Worm (Caenorhabditis elegans) whole organism, early embryonic: ENCODE measurements around the gene dhhc-4.

Experiments
- B0310.2 ChIP-seq: sonication (generic microtip); optimal IDR thresholded peaks from 2 replicates; lab custom pipeline; 2016; ENCODE audit warnings: mild to moderate bottlenecking, missing genetic modification characterization, missing compliant biosample characterization
- F13C5.2 ChIP-seq: sonication (generic microtip); optimal IDR thresholded peaks from 2 replicates; lab custom pipeline; 2017; ENCODE audit warnings: mild to moderate bottlenecking, missing genetic modification characterization, inconsistent platforms, missing compliant biosample characterization
- aly-1 ChIP-seq: sonication (generic microtip); optimal IDR thresholded peaks from 2 replicates; lab custom pipeline; 2016; ENCODE audit warnings: missing genetic modification characterization, missing compliant biosample characterization
- ama-1 ChIP-seq: fragments of 150-350 bp; optimal IDR thresholded peaks from 2 replicates; lab custom pipeline; 2014
- ceh-13 ChIP-seq: fragments of 200-800 bp; sonication (Bioruptor generic); optimal IDR thresholded peaks from 2 replicates; lab custom pipeline; 2018; ENCODE audit warnings: mild to moderate bottlenecking, missing genetic modification characterization, missing compliant biosample characterization
- ceh-36 ChIP-seq: sonication (generic microtip); optimal IDR thresholded peaks from 2 replicates; lab custom pipeline; 2016; ENCODE audit warnings: missing genetic modification characterization, inconsistent platforms, missing compliant biosample characterization
- ets-7 ChIP-seq: sonication (generic microtip); optimal IDR thresholded peaks from 2 replicates; lab custom pipeline; 2016; ENCODE audit warnings: missing genotype, missing genetic modification characterization, missing compliant biosample characterization
- flt-1 ChIP-seq: fragments of 200-800 bp; sonication (Bioruptor generic); IDR thresholded peaks from 2 replicates; pipeline ENCODE4 v1.3.6; 2022; ENCODE audit warnings: missing genetic modification characterization, missing compliant biosample characterization
- hmbx-1 ChIP-seq: sonication (generic microtip); optimal IDR thresholded peaks from 2 replicates; lab custom pipeline; 2016; ENCODE audit warnings: mild to moderate bottlenecking, missing genetic modification characterization, missing compliant biosample characterization
- hmg-4 ChIP-seq: fragments of 200-800 bp; sonication (Bioruptor generic); optimal IDR thresholded peaks from 2 replicates; lab custom pipeline; 2018; ENCODE audit warnings: mild to moderate bottlenecking, missing genetic modification characterization, missing compliant biosample characterization
- hnd-1 ChIP-seq: sonication (generic microtip); optimal IDR thresholded peaks from 2 replicates; lab custom pipeline; 2016; ENCODE audit warnings: missing genetic modification characterization, missing compliant biosample characterization
- pes-1 ChIP-seq: fragments of 200-800 bp; sonication (Bioruptor generic); IDR thresholded peaks from 2 replicates; pipeline ENCODE4 v1.3.6; 2022; ENCODE audit warnings: missing genetic modification reagents, missing genetic modification characterization, missing compliant biosample characterization
- scrt-1 ChIP-seq: fragments of 200-800 bp; sonication (Bioruptor generic); IDR thresholded peaks from 2 replicates; pipeline ENCODE4 v1.3.6; 2022; ENCODE audit warnings: missing genetic modification characterization, missing compliant biosample characterization
- sea-1 ChIP-seq: fragments of 200-800 bp; sonication (Bioruptor generic); conservative IDR thresholded peaks from 2 replicates; pipeline ENCODE4 v1.3.6; 2022; ENCODE audit warnings: missing genetic modification characterization, missing compliant biosample characterization
- tbx-11 ChIP-seq: fragments of 200-800 bp; sonication (Bioruptor generic); IDR thresholded peaks from 2 replicates; pipeline ENCODE4 v1.3.6; 2022; ENCODE audit warnings: missing genetic modification characterization, missing compliant biosample characterization
- tbx-37 ChIP-seq: fragments of 200-800 bp; sonication (Bioruptor generic); conservative IDR thresholded peaks from 2 replicates; pipeline ENCODE4 v1.3.6; 2022; ENCODE audit warnings: missing genetic modification reagents, missing genetic modification characterization, missing compliant biosample characterization
- tra-4 ChIP-seq: sonication (generic microtip); optimal IDR thresholded peaks from 2 replicates; lab custom pipeline; 2017; ENCODE audit warnings: missing genetic modification characterization, missing compliant biosample characterization

dhhc-4 gene

DNA sequence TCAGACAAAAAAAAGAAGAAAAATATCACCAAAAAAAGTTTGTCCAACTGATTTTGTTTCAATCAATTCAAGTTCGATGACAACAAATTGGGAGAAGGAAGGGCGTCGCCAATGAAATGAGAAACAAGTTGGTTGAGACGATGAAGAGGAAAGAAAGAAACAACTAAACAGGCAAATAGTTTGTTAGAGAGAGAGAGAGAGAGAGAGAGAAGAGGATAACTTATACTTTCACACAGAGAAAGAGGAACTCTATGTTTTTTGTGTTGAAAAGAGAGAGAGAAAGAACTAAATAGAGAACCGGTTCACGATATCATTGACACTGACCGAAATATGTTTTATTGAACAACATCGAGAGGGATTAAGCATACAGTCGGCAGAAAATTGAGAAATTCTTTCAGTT, 40.0 kb upstream of the dhhc-4 start:
- TF ChIP-seq aly-1 (tag; lab: Kevin White, UChicago) = no peak
- no peak for TF ChIP-seq ama-1 (lab: Kevin White, UChicago)
- no peak for TF ChIP-seq hnd-1
- TF ChIP-seq sea-1 (GFP tag; lab: Robert Waterston, UW) = no peak
- TF ChIP-seq scrt-1 (GFP tag; lab: Robert Waterston, UW) = no peak
- no peak for TF ChIP-seq hmbx-1
- TF ChIP-seq B0310.2 (tag; lab: Kevin White, UChicago) = no peak
- TF ChIP-seq ets-7 = no peak
- TF ChIP-seq hmg-4 (GFP tag; lab: Kevin White, UChicago) = no peak
- TF ChIP-seq ceh-13 (GFP tag; lab: Kevin White, UChicago) = no peak
- no peak for TF ChIP-seq tbx-37 (GFP tag; lab: Robert Waterston, UW)
- no peak for TF ChIP-seq F13C5.2
- TF ChIP-seq pes-1 (GFP tag; lab: Robert Waterston, UW) = no peak
- no peak for TF ChIP-seq ceh-36 (tag; lab: Kevin White, UChicago)

DNA sequence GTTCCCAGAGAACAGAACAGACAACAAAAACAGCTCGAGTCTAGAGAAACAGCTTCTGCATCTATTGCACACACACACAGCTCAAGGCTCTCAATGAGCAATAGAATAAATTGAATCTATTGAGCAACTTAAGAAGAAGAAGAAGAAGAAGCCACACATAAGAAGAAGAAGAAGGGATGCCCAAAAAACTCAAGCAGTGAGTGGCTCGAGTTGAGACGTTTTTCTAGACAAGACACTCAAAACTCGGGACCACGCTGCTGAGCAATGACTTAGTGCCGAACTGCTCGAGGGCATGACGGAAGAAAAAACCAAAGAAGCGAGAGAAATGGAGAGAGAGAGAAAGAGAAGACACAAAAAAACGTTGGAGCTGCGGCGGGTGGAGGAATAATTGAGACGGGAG, 37.7 kb upstream of the dhhc-4 start:
- TF ChIP-seq sea-1 (GFP tag; lab: Robert Waterston, UW) = no peak
- no peak for TF ChIP-seq hnd-1
- TF ChIP-seq scrt-1 (GFP tag; lab: Robert Waterston, UW) = no peak
- no peak for TF ChIP-seq tra-4 (tag; lab: Kevin White, UChicago)
- TF ChIP-seq ceh-13 (GFP tag; lab: Kevin White, UChicago) = no peak
- TF ChIP-seq hmbx-1 = no peak
- no peak for TF ChIP-seq B0310.2 (tag; lab: Kevin White, UChicago)
- no peak for TF ChIP-seq flt-1 (GFP tag; lab: Robert Waterston, UW)
- no peak for TF ChIP-seq pes-1 (GFP tag; lab: Robert Waterston, UW)
- no peak for TF ChIP-seq tbx-11 (GFP tag; lab: Robert Waterston, UW)

DNA sequence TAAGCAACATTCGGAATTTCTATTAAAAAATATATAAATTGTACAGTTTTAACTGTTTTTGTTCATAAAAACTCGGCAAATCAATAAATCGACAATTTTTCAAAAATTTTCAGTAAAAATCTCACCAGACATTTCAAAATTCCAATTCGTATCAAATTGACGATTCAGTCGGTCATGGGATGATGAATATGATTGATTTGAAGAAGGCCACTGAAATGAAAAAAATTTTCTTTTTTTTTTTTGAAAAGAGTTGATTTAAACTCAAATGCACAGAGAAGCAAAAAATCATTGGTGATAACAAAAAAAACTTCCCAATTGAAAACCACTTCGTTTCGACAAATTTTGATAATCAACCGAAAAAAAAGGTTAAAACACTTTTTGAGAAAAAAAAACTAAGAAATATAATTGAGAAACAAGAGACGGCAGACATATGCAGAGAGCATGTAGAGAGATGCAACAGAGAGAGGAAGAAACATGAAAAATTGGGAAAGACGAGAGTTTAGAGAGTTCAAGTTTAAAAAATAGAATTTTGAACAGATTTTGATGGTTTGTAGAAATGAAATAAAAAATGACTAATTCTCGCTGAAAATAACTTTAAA, 36.2 kb upstream of the dhhc-4 start:
- TF ChIP-seq tra-4 (tag; lab: Kevin White, UChicago) = no peak

DNA sequence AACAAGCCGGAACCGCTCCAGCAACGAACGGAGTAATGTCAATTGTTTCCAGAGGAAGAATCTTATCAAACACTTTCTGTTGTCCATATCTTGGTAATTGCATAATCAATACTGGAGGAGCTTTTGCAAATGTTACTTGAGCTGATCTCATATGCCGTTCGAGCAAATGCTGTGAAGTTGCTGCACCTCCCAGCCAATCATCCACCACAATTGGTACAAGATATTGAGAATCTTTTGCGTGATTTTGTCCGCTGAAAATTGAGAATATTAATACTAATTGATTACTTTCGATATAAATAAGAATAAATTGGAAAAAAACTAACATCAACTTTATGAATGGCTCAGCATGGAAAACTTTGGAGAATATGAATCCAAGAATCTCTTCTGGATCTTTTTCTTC, 32.1 kb upstream of the dhhc-4 start:
- TF ChIP-seq scrt-1 (GFP tag; lab: Robert Waterston, UW) = no peak

DNA sequence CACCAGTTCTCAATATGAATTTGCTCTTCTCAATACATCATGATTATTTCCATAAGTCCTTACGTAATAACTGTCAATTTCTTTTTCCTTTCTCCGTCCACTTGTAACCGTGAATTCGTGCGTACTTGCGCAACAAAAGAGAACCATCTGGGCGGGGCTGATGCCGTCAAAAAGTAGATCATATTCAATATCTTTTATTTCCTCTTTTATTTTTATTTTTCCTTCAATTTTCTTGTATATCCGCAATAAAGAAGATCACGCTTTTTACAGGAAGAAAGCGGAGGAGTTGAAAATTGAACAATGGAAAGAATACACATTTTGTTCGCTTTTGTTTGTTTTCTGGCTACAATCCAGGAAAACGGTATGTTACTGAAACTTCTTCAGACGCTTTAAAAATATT, 25.3 kb upstream of the dhhc-4 start, which contains the start of gene mam-7:
Gene mam-7 (plus strand): TSS at position 301 of the 400 bp plus-strand sequence.
- TF ChIP-seq tra-4 (tag; lab: Kevin White, UChicago) (no peak), tbx-37 (GFP tag; lab: Robert Waterston, UW) (no peak), ceh-36 (tag; lab: Kevin White, UChicago) (no peak), scrt-1 (GFP tag; lab: Robert Waterston, UW) (no peak), F13C5.2 (no peak), ets-7 (no peak), B0310.2 (tag; lab: Kevin White, UChicago) (no peak)

DNA sequence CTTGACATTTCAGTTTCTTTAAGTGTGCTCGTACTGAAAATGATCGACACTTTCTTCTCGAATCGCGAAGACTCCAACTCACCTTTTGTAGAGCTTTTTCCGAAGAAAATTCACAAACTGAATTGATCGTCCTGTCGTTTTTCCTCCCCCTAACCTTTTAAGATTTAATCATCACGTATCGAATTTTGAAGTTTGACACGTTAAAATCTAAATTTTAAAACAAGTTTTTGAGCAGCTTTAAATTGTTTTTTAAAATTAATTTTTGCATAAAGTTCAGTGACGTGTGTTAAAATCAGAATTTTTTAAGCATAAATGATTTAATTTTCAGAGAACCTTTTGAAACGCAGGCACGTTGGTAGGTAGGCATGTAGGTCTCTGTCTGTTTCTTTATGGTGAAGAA, 23.7 kb upstream of the dhhc-4 start, which contains the start of gene alg-4:
Gene alg-4 (minus strand): TSS at position 101 of the 400 bp plus-strand sequence.
- TF ChIP-seq ets-7 (no peak), tbx-11 (GFP tag; lab: Robert Waterston, UW) (no peak), hnd-1 (no peak), B0310.2 (tag; lab: Kevin White, UChicago) (no peak), sea-1 (GFP tag; lab: Robert Waterston, UW) (no peak), hmg-4 (GFP tag; lab: Kevin White, UChicago) (no peak), tbx-37 (GFP tag; lab: Robert Waterston, UW) (no peak), hmbx-1 (no peak), scrt-1 (GFP tag; lab: Robert Waterston, UW) (no peak), pes-1 (GFP tag; lab: Robert Waterston, UW) (no peak), flt-1 (GFP tag; lab: Robert Waterston, UW) (no peak)

DNA sequence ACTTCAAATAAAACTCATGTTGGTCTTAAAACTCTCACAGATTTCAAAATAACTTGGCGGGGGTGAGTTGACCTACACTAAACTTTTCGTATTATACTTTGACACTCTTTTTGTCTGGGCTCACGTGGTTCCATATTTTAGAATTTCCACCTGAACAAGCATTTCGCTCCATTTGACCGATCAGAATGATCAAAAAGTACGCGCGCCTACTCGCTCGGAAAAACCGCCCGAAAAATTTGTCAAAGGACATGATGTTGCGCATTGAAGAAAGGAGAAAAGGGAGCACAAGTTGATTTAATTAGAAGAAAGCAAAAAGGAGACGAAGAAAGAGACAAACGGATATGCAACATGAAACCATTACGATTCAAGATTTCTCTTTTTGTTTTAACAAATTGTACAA, 18.7 kb upstream of the dhhc-4 start:
- no peak for TF ChIP-seq pes-1 (GFP tag; lab: Robert Waterston, UW)
- no peak for TF ChIP-seq hmbx-1
- no peak for TF ChIP-seq tra-4 (tag; lab: Kevin White, UChicago)
- no peak for TF ChIP-seq ama-1 (lab: Kevin White, UChicago)
- no peak for TF ChIP-seq ceh-13 (GFP tag; lab: Kevin White, UChicago)
- TF ChIP-seq hnd-1 = no peak
- TF ChIP-seq flt-1 (GFP tag; lab: Robert Waterston, UW) = no peak
- no peak for TF ChIP-seq sea-1 (GFP tag; lab: Robert Waterston, UW)
- TF ChIP-seq F13C5.2 = no peak
- no peak for TF ChIP-seq tbx-11 (GFP tag; lab: Robert Waterston, UW)
- no peak for TF ChIP-seq scrt-1 (GFP tag; lab: Robert Waterston, UW)

DNA sequence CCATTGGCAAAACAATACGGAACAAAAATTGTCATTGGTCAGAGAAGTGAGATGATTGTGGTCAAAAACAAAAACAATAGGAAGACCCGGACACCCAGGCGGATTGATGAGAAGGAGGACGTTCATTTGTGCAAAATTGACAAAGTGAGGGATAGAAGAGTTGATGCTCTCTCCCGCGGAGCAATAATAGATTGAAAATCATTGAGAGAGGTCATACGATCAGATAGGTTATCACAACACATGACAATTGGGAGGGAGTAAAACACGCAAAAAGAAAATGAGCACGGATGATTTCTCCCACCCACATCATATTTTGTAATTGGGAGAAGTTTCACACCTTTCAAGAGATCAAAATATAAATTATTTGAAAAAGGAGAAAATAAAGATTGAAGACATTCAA, 18.0 kb upstream of the dhhc-4 start:
- TF ChIP-seq pes-1 (GFP tag; lab: Robert Waterston, UW) (no peak), scrt-1 (GFP tag; lab: Robert Waterston, UW) (no peak), ceh-13 (GFP tag; lab: Kevin White, UChicago) (no peak), F13C5.2 (no peak), tra-4 (tag; lab: Kevin White, UChicago) (no peak), B0310.2 (tag; lab: Kevin White, UChicago) (no peak), hnd-1 (no peak), ceh-36 (tag; lab: Kevin White, UChicago) (no peak), sea-1 (GFP tag; lab: Robert Waterston, UW) (no peak), flt-1 (GFP tag; lab: Robert Waterston, UW) (no peak), tbx-37 (GFP tag; lab: Robert Waterston, UW) (no peak), ama-1 (lab: Kevin White, UChicago) (no peak), aly-1 (tag; lab: Kevin White, UChicago) (no peak), hmg-4 (GFP tag; lab: Kevin White, UChicago) (no peak), hmbx-1 (no peak)
